Fruit fly (Drosophila melanogaster) S2 (cell line): ENCODE data around the gene CG16798.

Experiments
- CG8478 ChIP-seq: fragments of >200 bp; optimal IDR thresholded peaks from 2 replicates; lab custom pipeline; 2018
- CTCF ChIP-seq, 2 experiments: fragments of >200 bp; optimal IDR thresholded peaks; 2 replicates each; lab custom pipeline; 2018

- TF ChIP-seq CTCF (optimal IDR thresholded peaks at IDR 0.05; lab: Kevin White, UChicago) (no peak), CG8478 (lab: Kevin White, UChicago) (no peak)
Measured at dm6 chr2L:20427401-20427800, 45.2 kb upstream of the CG16798 start.
